Worm (Caenorhabditis elegans): Measurements from ENCODE around the gene C17F4.7.

The C17F4.7 gene

ce11 chrII:3210365-3210764, 35.5 kb downstream of the C17F4.7 start, which contains the start of gene ZC239.5:
Gene ZC239.5 (plus strand): TSS chrII:3210665.
- no peak for TF ChIP-seq rnt-1 (tag; optimal IDR thresholded peaks at IDR 0.05)
- TF ChIP-seq hlh-13 (GFP tag; optimal IDR thresholded peaks at IDR 0.05), result no peak
- no peak for TF ChIP-seq ceh-45 (GFP tag; IDR thresholded peaks at IDR 0.05)
- TF ChIP-seq sdc-2 (tag; optimal IDR thresholded peaks at IDR 0.05), result no peak

- TF ChIP-seq ama-1 (optimal IDR thresholded peaks at IDR 0.05) (no peak), unc-42 (tag; optimal IDR thresholded peaks at IDR 0.05) (no peak), dmd-4 (tag; optimal IDR thresholded peaks at IDR 0.05; ENCODE audit: borderline replicate concordance) (no peak), gmeb-2 (tag; optimal IDR thresholded peaks at IDR 0.05) (no peak), K02D7.2 (tag; optimal IDR thresholded peaks at IDR 0.05) (no peak), F13H6.1 (tag; optimal IDR thresholded peaks at IDR 0.05) (no peak), hlh-30 (tag; optimal IDR thresholded peaks at IDR 0.05; ENCODE audit: insufficient read depth) (no peak), ref-2 (tag; optimal IDR thresholded peaks at IDR 0.05) (no peak), ceh-31 (tag; optimal IDR thresholded peaks at IDR 0.05) (no peak), elt-4 (tag; optimal IDR thresholded peaks at IDR 0.05) (no peak)
Observed at ce11 chrII:3209251-3209650, 36.6 kb downstream of the C17F4.7 start, which contains the start of gene ZC239.6. Gene ZC239.6 (plus strand): TSS chrII:3209631.

ce11 chrII:3208679-3209078, 37.1 kb downstream of the C17F4.7 start, which contains the start of gene sdz-35:
Gene sdz-35 (minus strand): TSS chrII:3208779.
- no peak for TF ChIP-seq syd-9 (tag; optimal IDR thresholded peaks at IDR 0.05)
- no peak for TF ChIP-seq elt-4 (tag; optimal IDR thresholded peaks at IDR 0.05)

ce11 chrII:3206423-3206989, 39.3 kb downstream of the C17F4.7 start, which contains the start of the genes ZC239.20 and ZC239.21:
Gene ZC239.20 (minus strand): TSS chrII:3206523.
Gene ZC239.21 (plus strand): TSS chrII:3206939.
- TF ChIP-seq pat-9 (tag; optimal IDR thresholded peaks at IDR 0.05) (no peak), hlh-30 (tag; optimal IDR thresholded peaks at IDR 0.05; ENCODE audit: insufficient read depth) (no peak), eyg-1 (tag; optimal IDR thresholded peaks at IDR 0.05) (no peak), K02D7.2 (tag; optimal IDR thresholded peaks at IDR 0.05) (no peak), tbx-2 (tag; optimal IDR thresholded peaks at IDR 0.05) (no peak)

DNA sequence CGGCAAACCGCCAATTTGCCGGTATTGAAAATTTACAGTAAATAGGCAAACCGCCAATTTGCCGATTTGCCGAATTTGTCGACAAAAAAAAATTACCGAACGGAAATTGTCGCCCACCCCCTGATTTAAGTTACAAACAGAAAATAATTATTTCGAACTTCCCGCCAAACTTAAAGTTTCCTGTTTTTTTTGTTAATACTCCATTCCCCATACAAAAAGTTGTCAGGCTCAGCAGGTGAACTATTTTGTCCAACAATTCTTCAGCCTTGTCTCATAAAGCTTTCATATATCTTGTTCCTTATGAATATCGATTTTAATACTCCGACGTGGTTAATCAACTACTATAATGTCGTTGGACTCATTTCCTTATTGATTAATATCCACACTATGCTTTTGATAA, 42.4 kb downstream of the C17F4.7 start, which contains the start of gene sri-50:
TSS of gene sri-50 (plus strand) at position 301 of the 400 bp plus-strand sequence.
- TF ChIP-seq gmeb-2 (tag; optimal IDR thresholded peaks at IDR 0.05) (no peak), pha-2 (tag; optimal IDR thresholded peaks at IDR 0.05) (no peak), ahr-1 (tag; optimal IDR thresholded peaks at IDR 0.05) (no peak), unc-42 (tag; optimal IDR thresholded peaks at IDR 0.05) (no peak), mec-3 (tag; optimal IDR thresholded peaks at IDR 0.05; ENCODE audit: borderline replicate concordance) (no peak), hlh-30 (tag; optimal IDR thresholded peaks at IDR 0.05; ENCODE audit: insufficient read depth) (no peak), ceh-18 (tag; optimal IDR thresholded peaks at IDR 0.05) (no peak), elt-2 (tag; optimal IDR thresholded peaks at IDR 0.05) (no peak), ceh-9 (tag; optimal IDR thresholded peaks at IDR 0.05) (no peak), K09A11.1 (tag; optimal IDR thresholded peaks at IDR 0.05; ENCODE audit: insufficient read depth) (no peak), madf-2 (tag; optimal IDR thresholded peaks at IDR 0.05) (no peak), ceh-22 (tag; optimal IDR thresholded peaks at IDR 0.05) (no peak), C08G9.2 (tag; optimal IDR thresholded peaks at IDR 0.05) (no peak), unc-3 (GFP tag; conservative IDR thresholded peaks at IDR 0.05) (no peak), unc-3 (tag; optimal IDR thresholded peaks at IDR 0.05) (no peak), pqm-1 (tag; optimal IDR thresholded peaks at IDR 0.05) (no peak)

DNA sequence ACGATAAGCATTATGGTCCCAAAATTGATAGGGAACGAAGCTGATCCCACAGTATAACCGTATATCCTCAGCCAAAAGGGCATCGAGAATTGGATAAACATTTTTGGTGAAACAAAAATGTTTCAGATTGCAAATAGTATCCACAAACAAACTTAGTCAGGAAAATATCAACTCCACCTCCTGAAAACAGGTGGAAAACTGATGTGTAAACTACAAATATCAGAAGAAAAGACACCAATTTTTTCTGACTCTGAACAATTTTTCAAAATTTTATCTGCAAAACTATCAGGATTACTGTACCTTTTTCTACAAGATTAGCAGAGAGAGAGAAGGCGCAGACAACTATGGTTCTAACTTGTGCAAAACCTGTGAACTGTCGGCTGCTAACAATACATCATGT, 43.3 kb downstream of the C17F4.7 start, which contains the start of gene sri-53:
TSS of gene sri-53 (minus strand) at position 101 of the 400 bp plus-strand sequence.
- TF ChIP-seq sox-4 (tag; optimal IDR thresholded peaks at IDR 0.05), result no peak
- no peak for TF ChIP-seq ama-1 (optimal IDR thresholded peaks at IDR 0.05)
